Worm (Caenorhabditis elegans) whole organism, L2 larva: ENCODE measurements around the gene D1005.5.
A peak's percentile ranks its signal among the peaks of the same experiment; 100 is the strongest.

Source experiments
- C34F6.9 ChIP-seq: fragments of 150-350 bp; optimal IDR thresholded peaks from 2 replicates; lab custom pipeline; 2014; ENCODE audit warnings: missing biosample characterization, missing genetic modification characterization
- R02D3.7 ChIP-seq: fragments of 150-350 bp; optimal IDR thresholded peaks from 2 replicates; lab custom pipeline; 2014; ENCODE audit warnings: missing biosample characterization, missing genetic modification characterization
- Y55F3AM.14 ChIP-seq: fragments of 200-800 bp; sonication (Bioruptor generic); optimal IDR thresholded peaks from 2 replicates; lab custom pipeline; 2018; ENCODE audit warnings: mild to moderate bottlenecking, missing genetic modification characterization, missing compliant biosample characterization
- aly-2 ChIP-seq: fragments of 150-350 bp; optimal IDR thresholded peaks from 2 replicates; lab custom pipeline; 2014; ENCODE audit warnings: missing biosample characterization, missing genetic modification characterization
- ama-1 ChIP-seq: fragments of 150-350 bp; optimal IDR thresholded peaks from 2 replicates; lab custom pipeline; 2018; ENCODE audit warnings: inconsistent platforms
- blmp-1 ChIP-seq: sonication (generic microtip); optimal IDR thresholded peaks from 2 replicates; lab custom pipeline; 2017; ENCODE audit warnings: missing genetic modification characterization, mild to moderate bottlenecking, missing compliant biosample characterization, antibody characterized with exemption, moderate library complexity; ENCODE audit not compliant: insufficient read depth
- ceh-16 ChIP-seq: fragments of 150-350 bp; optimal IDR thresholded peaks from 2 replicates; lab custom pipeline; 2014; ENCODE audit warnings: missing biosample characterization, missing genetic modification characterization
- ceh-82 ChIP-seq: fragments of 150-350 bp; optimal IDR thresholded peaks from 2 replicates; lab custom pipeline; 2014; ENCODE audit warnings: missing biosample characterization, missing genetic modification characterization
- crh-2 ChIP-seq: sonication (generic microtip); optimal IDR thresholded peaks from 2 replicates; lab custom pipeline; 2017; ENCODE audit warnings: missing biosample characterization, missing genetic modification characterization
- egl-27 ChIP-seq: sonication (generic microtip); optimal IDR thresholded peaks from 3 replicates; lab custom pipeline; 2017; ENCODE audit warnings: missing biosample characterization, missing genetic modification reagents, missing genetic modification characterization
- elt-1 ChIP-seq: fragments of 150-350 bp; optimal IDR thresholded peaks from 2 replicates; lab custom pipeline; 2014; ENCODE audit warnings: missing biosample characterization, missing genetic modification characterization
- elt-3 ChIP-seq: sonication (generic microtip); optimal IDR thresholded peaks from 2 replicates; lab custom pipeline; 2017; ENCODE audit warnings: missing biosample characterization, missing genetic modification characterization
- gmeb-1 ChIP-seq: fragments of 150-350 bp; optimal IDR thresholded peaks from 2 replicates; lab custom pipeline; 2014; ENCODE audit warnings: missing biosample characterization, missing genetic modification characterization
- lin-11 ChIP-seq: fragments of 150-350 bp; sonication (generic microtip); optimal IDR thresholded peaks from 2 replicates; lab custom pipeline; 2014; ENCODE audit warnings: missing biosample characterization, missing genetic modification characterization, inconsistent platforms, mixed read lengths
- lin-13 ChIP-seq: fragments of 150-350 bp; optimal IDR thresholded peaks from 2 replicates; lab custom pipeline; 2014; ENCODE audit warnings: missing biosample characterization, missing genetic modification reagents, missing genetic modification characterization
- lin-39 ChIP-seq: fragments of 150-350 bp; optimal IDR thresholded peaks from 2 replicates; lab custom pipeline; 2014; ENCODE audit warnings: missing biosample characterization, missing genetic modification reagents, missing genetic modification characterization
- mab-5 ChIP-seq: fragments of 150-350 bp; optimal IDR thresholded peaks from 2 replicates; lab custom pipeline; 2014; ENCODE audit warnings: missing biosample characterization, missing genetic modification characterization
- nhr-10 ChIP-seq: sonication (generic microtip); optimal IDR thresholded peaks from 2 replicates; lab custom pipeline; 2017; ENCODE audit warnings: missing biosample characterization, missing genetic modification characterization
- nhr-11 ChIP-seq: fragments of 150-350 bp; optimal IDR thresholded peaks from 2 replicates; lab custom pipeline; 2014; ENCODE audit warnings: missing biosample characterization, missing genetic modification characterization
- nhr-12 ChIP-seq: fragments of 150-350 bp; optimal IDR thresholded peaks from 2 replicates; lab custom pipeline; 2014; ENCODE audit warnings: missing biosample characterization, missing genetic modification characterization
- nhr-129 ChIP-seq: fragments of 150-350 bp; optimal IDR thresholded peaks from 2 replicates; lab custom pipeline; 2014; ENCODE audit warnings: missing biosample characterization, missing genetic modification characterization
- nhr-23 ChIP-seq: fragments of 150-350 bp; optimal IDR thresholded peaks from 2 replicates; lab custom pipeline; 2014; ENCODE audit warnings: missing biosample characterization, missing genetic modification reagents, missing genetic modification characterization
- nhr-6 ChIP-seq: fragments of 150-350 bp; optimal IDR thresholded peaks from 2 replicates; lab custom pipeline; 2014; ENCODE audit warnings: missing biosample characterization, missing genetic modification characterization
- nhr-77 ChIP-seq: fragments of 150-350 bp; optimal IDR thresholded peaks from 2 replicates; lab custom pipeline; 2014; ENCODE audit warnings: missing biosample characterization, missing genetic modification characterization
- peb-1 ChIP-seq: fragments of 150-350 bp; optimal IDR thresholded peaks from 2 replicates; lab custom pipeline; 2014; ENCODE audit warnings: missing biosample characterization, missing genetic modification characterization
- sem-4 ChIP-seq: fragments of 150-350 bp; optimal IDR thresholded peaks from 2 replicates; lab custom pipeline; 2014; ENCODE audit warnings: missing biosample characterization, missing genetic modification reagents, missing genetic modification characterization
- skn-1 ChIP-seq: sonication (generic microtip); optimal IDR thresholded peaks from 2 replicates; lab custom pipeline; 2017; ENCODE audit warnings: missing biosample characterization, missing genetic modification characterization
- sma-3 ChIP-seq: sonication (generic microtip); optimal IDR thresholded peaks from 2 replicates; lab custom pipeline; 2016; ENCODE audit warnings: missing genetic modification reagents, missing genetic modification characterization, missing compliant biosample characterization
- sma-9 ChIP-seq, 2 experiments: fragments of 150-350 bp in 1 of 2; sonication (generic microtip) in 1 of 2; optimal IDR thresholded peaks; 2 replicates each; lab custom pipeline; 2014 to 2016; ENCODE audit warnings: missing genetic modification characterization in 2 of 2, mild to moderate bottlenecking in 1 of 2, missing biosample characterization in 1 of 2, missing compliant biosample characterization in 1 of 2, missing genetic modification reagents in 1 of 2, moderate library complexity in 1 of 2
- unc-39 ChIP-seq: fragments of 150-350 bp; optimal IDR thresholded peaks from 2 replicates; lab custom pipeline; 2014; ENCODE audit warnings: missing biosample characterization, missing genetic modification characterization
- unc-55 ChIP-seq: fragments of 150-350 bp; sonication (generic microtip); optimal IDR thresholded peaks from 3 replicates; lab custom pipeline; 2014; ENCODE audit warnings: missing biosample characterization, missing genetic modification reagents, missing genetic modification characterization
- unc-62 ChIP-seq: fragments of 150-350 bp; optimal IDR thresholded peaks from 2 replicates; lab custom pipeline; 2014; ENCODE audit warnings: missing biosample characterization, missing genetic modification reagents, missing genetic modification characterization
- zag-1 ChIP-seq: fragments of 150-350 bp; optimal IDR thresholded peaks from 2 replicates; lab custom pipeline; 2014; ENCODE audit warnings: missing biosample characterization, missing genetic modification characterization
- ztf-1 ChIP-seq: fragments of 200-800 bp; sonication (Bioruptor generic); conservative IDR thresholded peaks from 2 replicates; pipeline ENCODE4 v1.3.6; 2022; ENCODE audit warnings: missing genetic modification characterization, missing compliant biosample characterization

The D1005.5 gene

ce11 chrX:1502914-1503313, 30.1 kb upstream of the D1005.5 start:
- no peak for TF ChIP-seq C34F6.9 (tag; lab: Kevin White, UChicago)
- no peak for TF ChIP-seq Y55F3AM.14 (GFP tag; lab: Kevin White, UChicago)
- TF ChIP-seq sma-9 (GFP tag; optimal IDR thresholded peaks at IDR 0.05; lab: Kevin White, UChicago), result no peak
- TF ChIP-seq sma-9 (tag; optimal IDR thresholded peaks at IDR 0.05; lab: Kevin White, UChicago), result no peak
- TF ChIP-seq nhr-77 (tag; lab: Kevin White, UChicago), result no peak
- TF ChIP-seq lin-39 (tag; lab: Kevin White, UChicago), result no peak
- TF ChIP-seq mab-5 (tag; lab: Kevin White, UChicago), result no peak

- TF ChIP-seq unc-62 (no peak), elt-1 (no peak), Y55F3AM.14 (GFP tag; lab: Kevin White, UChicago) (no peak), gmeb-1 (no peak), nhr-11 (tag; lab: Kevin White, UChicago) (no peak), ama-1 (lab: Kevin White, UChicago) (no peak), blmp-1 (tag; lab: Kevin White, UChicago) (no peak), nhr-129 (tag; lab: Kevin White, UChicago) (no peak), C34F6.9 (tag; lab: Kevin White, UChicago) (no peak), mab-5 (tag; lab: Kevin White, UChicago) (no peak), lin-13 (GFP tag; lab: Kevin White, UChicago) (no peak), nhr-10 (tag; lab: Kevin White, UChicago) (no peak), lin-39 (tag; lab: Kevin White, UChicago) (no peak), skn-1 (no peak), unc-55 (no peak), sem-4 (no peak), R02D3.7 (tag; lab: Kevin White, UChicago) (no peak), elt-3 (tag; lab: Kevin White, UChicago) (no peak), peb-1 (tag; lab: Kevin White, UChicago) (no peak), nhr-6 (tag; lab: Kevin White, UChicago) (no peak)
These were observed 29.7 kb upstream of the D1005.5 start, which contains the start of gene F09E10.1 for ce11 chrX:1502490-1502889. F09E10.1 (plus strand) TSS chrX:1502790.

DNA sequence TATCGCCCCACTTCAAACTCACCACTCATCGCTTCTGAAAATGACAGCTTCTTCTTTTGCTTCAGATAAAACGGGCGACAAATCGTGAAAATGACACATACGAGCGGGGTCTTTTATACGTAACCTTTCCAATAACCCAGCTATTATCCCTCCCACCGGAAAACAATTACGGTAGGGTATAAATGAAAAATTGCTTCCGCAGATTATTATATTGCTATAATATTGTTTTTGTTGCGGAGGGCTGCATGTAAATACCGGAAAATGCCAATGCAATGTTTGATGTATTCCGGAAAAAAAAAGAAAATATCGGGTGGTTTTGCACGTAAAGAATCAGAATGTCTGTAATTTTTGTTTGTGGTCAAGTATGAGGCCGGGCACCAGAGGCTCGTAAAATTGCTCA, 29.0 kb upstream of the D1005.5 start, which contains the start of gene F09E10.7:
TSS of gene F09E10.7 (minus strand) at position 101 of the 400 bp plus-strand sequence.
- TF ChIP-seq egl-27 (tag; lab: Kevin White, UChicago) (no peak), unc-62 (no peak), unc-55 (no peak), nhr-129 (tag; lab: Kevin White, UChicago) (no peak), C34F6.9 (tag; lab: Kevin White, UChicago) (no peak), ceh-82 (tag; lab: Kevin White, UChicago) (no peak), zag-1 (tag; lab: Kevin White, UChicago) (no peak), peb-1 (tag; lab: Kevin White, UChicago) (no peak), ztf-1 (no peak), aly-2 (tag; lab: Kevin White, UChicago) (no peak), ceh-16 (tag; lab: Kevin White, UChicago) (no peak), unc-39 (no peak), mab-5 (tag; lab: Kevin White, UChicago) (no peak), nhr-23 (tag; lab: Kevin White, UChicago) (no peak)

DNA sequence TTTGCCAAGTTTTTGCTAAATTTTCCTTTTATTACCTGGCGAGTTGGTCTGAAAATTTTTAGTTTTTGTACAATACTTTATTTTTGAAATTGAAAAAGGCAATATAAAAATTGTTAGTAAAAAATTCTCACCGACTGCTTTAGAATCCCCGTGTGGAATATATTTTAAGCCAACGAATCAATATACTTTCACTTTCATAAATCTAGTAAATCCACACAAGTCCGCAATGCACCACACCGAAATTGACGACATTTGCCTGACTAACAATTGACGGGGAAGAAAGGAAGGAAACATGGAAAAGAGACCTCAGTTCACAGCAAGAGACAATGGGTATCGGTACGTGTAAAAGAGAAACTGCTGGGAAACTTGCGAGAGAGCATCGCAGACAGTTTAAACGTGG, 26.7 kb upstream of the D1005.5 start:
- peak; percentile 45 for TF ChIP-seq nhr-129 (tag; lab: Kevin White, UChicago)
- TF ChIP-seq crh-2 (tag; lab: Kevin White, UChicago), result no peak
- no peak for TF ChIP-seq nhr-12 (tag; lab: Kevin White, UChicago)

ce11 chrX:1497581-1497980, 24.8 kb upstream of the D1005.5 start, which contains the start of gene F09E10.6:
F09E10.6 (minus strand) TSS chrX:1497681.
- TF ChIP-seq unc-55 (no peak), egl-27 (tag; lab: Kevin White, UChicago) (no peak), nhr-23 (tag; lab: Kevin White, UChicago) (no peak), blmp-1 (tag; lab: Kevin White, UChicago) (no peak), crh-2 (tag; lab: Kevin White, UChicago) (no peak), ceh-16 (tag; lab: Kevin White, UChicago) (no peak), sma-3 (GFP tag; lab: Kevin White, UChicago) (no peak), lin-11 (tag; lab: Kevin White, UChicago) (no peak), gmeb-1 (no peak)
